Fruit fly (Drosophila melanogaster) whole organism, embryonic: Measurements from ENCODE around the gene Rabex-5.

Source experiments
- Atf3 ChIP-seq: fragments of 200-800 bp; sonication (Bioruptor generic); optimal IDR thresholded peaks from 3 replicates; lab custom pipeline; 2016; ENCODE audit warnings: missing biosample characterization, missing genetic modification characterization
- Atf6 ChIP-seq: fragments of 200-800 bp; sonication (Bioruptor generic); IDR thresholded peaks from 2 replicates; pipeline ENCODE4 v1.3.6; 2022; ENCODE audit warnings: missing biosample characterization, missing genetic modification characterization
- Bteb2 ChIP-seq: fragments of 200-800 bp; sonication (Bioruptor generic); optimal IDR thresholded peaks from 2 replicates; lab custom pipeline; 2016; ENCODE audit warnings: missing biosample characterization, missing genetic modification characterization
- CG10431 ChIP-seq: fragments of 200-800 bp; sonication (Bioruptor generic); optimal IDR thresholded peaks from 3 replicates; lab custom pipeline; 2018; ENCODE audit warnings: missing biosample characterization, mild to moderate bottlenecking, missing genetic modification characterization
- CG15479 ChIP-seq: fragments of 200-800 bp; sonication (Bioruptor generic); optimal IDR thresholded peaks from 3 replicates; lab custom pipeline; 2019; ENCODE audit warnings: missing biosample characterization, mild to moderate bottlenecking, missing genetic modification characterization, moderate library complexity
- CG17359 ChIP-seq: fragments of 200-800 bp; sonication (Bioruptor generic); optimal IDR thresholded peaks from 3 replicates; lab custom pipeline; 2018; ENCODE audit warnings: missing biosample characterization, mild to moderate bottlenecking, missing genetic modification characterization, moderate library complexity
- CG18619 ChIP-seq: fragments of 200-800 bp; sonication (Bioruptor generic); optimal IDR thresholded peaks from 3 replicates; lab custom pipeline; 2017; ENCODE audit warnings: missing biosample characterization, mild to moderate bottlenecking, missing genetic modification characterization
- CG32772 ChIP-seq: fragments of 200-800 bp; sonication (Bioruptor generic); IDR thresholded peaks from 2 replicates; pipeline ENCODE4 v1.3.6; 2022; ENCODE audit warnings: missing biosample characterization, missing genetic modification characterization
- CG4617 ChIP-seq: fragments of 200-800 bp; sonication (Bioruptor generic); optimal IDR thresholded peaks from 3 replicates; lab custom pipeline; 2016; ENCODE audit warnings: missing biosample characterization, missing genetic modification characterization, borderline replicate concordance
- CG9797 ChIP-seq: fragments of 200-800 bp; sonication (Bioruptor generic); optimal IDR thresholded peaks from 3 replicates; lab custom pipeline; 2018; ENCODE audit warnings: missing biosample characterization, mild to moderate bottlenecking, missing genetic modification characterization
- CHES-1-like ChIP-seq: fragments of 200-800 bp; sonication (Bioruptor generic); optimal IDR thresholded peaks from 2 replicates; lab custom pipeline; 2016; ENCODE audit warnings: missing biosample characterization, missing genetic modification characterization
- CrebB ChIP-seq: fragments of 200-800 bp; sonication (Bioruptor generic); optimal IDR thresholded peaks from 3 replicates; lab custom pipeline; 2018; ENCODE audit warnings: missing biosample characterization, mild to moderate bottlenecking, missing genetic modification characterization
- Dbx ChIP-seq: fragments of 200-800 bp; sonication (Bioruptor generic); IDR thresholded peaks from 3 replicates; pipeline ENCODE4 v1.3.6; 2022; ENCODE audit warnings: missing biosample characterization, missing genetic modification characterization
- Drgx ChIP-seq: fragments of 200-800 bp; sonication (Bioruptor generic); IDR thresholded peaks from 2 replicates; pipeline ENCODE4 v1.3.6; 2022; ENCODE audit warnings: missing biosample characterization, missing genetic modification characterization
- Ets65A ChIP-seq: fragments of 200-800 bp; sonication (Bioruptor generic); peaks from one replicate; lab custom pipeline; 2016; ENCODE audit warnings: missing biosample characterization, missing genetic modification characterization
- Hand ChIP-seq: fragments of 200-800 bp; sonication (Bioruptor generic); optimal IDR thresholded peaks from 2 replicates; lab custom pipeline; 2017; ENCODE audit warnings: mild to moderate bottlenecking, missing biosample characterization, missing genetic modification reagents, missing genetic modification characterization
- Med ChIP-seq: fragments of 200-800 bp; sonication (Bioruptor generic); peaks from one replicate; lab custom pipeline; 2016; ENCODE audit warnings: missing biosample characterization, missing genetic modification characterization, mild to moderate bottlenecking, inconsistent platforms, moderate library complexity
- Ravus ChIP-seq: fragments of 200-800 bp; sonication (Bioruptor generic); IDR thresholded peaks from 2 replicates; pipeline ENCODE4 v1.3.6; 2022; ENCODE audit warnings: missing biosample characterization, missing genetic modification characterization
- Scr ChIP-seq: fragments of 200-800 bp; sonication (Bioruptor generic); IDR thresholded peaks from 2 replicates; pipeline ENCODE4 v1.3.6; 2022; ENCODE audit warnings: missing biosample characterization, missing genetic modification characterization; ENCODE audit not compliant: partially characterized antibody
- Sox102F ChIP-seq: fragments of 200-800 bp; sonication (Bioruptor generic); optimal IDR thresholded peaks from 2 replicates; lab custom pipeline; 2018; ENCODE audit warnings: missing biosample characterization, mild to moderate bottlenecking, missing genetic modification characterization, moderate library complexity
- Spps ChIP-seq: fragments of 200-800 bp; sonication (Bioruptor generic); optimal IDR thresholded peaks from 2 replicates; lab custom pipeline; 2018; ENCODE audit warnings: missing biosample characterization, mild to moderate bottlenecking, missing genetic modification characterization
- gcm ChIP-seq: fragments of 200-800 bp; sonication (Bioruptor generic); optimal IDR thresholded peaks from 2 replicates; lab custom pipeline; 2019; ENCODE audit warnings: missing biosample characterization, mild to moderate bottlenecking, missing genetic modification characterization, moderate library complexity
- her ChIP-seq: fragments of 200-800 bp; sonication (Bioruptor generic); optimal IDR thresholded peaks from 2 replicates; lab custom pipeline; 2016; ENCODE audit warnings: missing biosample characterization, missing genetic modification characterization
- hkb ChIP-seq, 2 experiments: fragments of 200-800 bp in 1 of 2; fragments of >200 bp in 1 of 2; sonication (Bioruptor generic) in 1 of 2; IDR thresholded peaks in 1 of 2; optimal IDR thresholded peaks in 1 of 2; 2 replicates each; pipeline versions ENCODE4 v1.3.6 to Lab custom; 2017 to 2022; ENCODE audit warnings: missing biosample characterization in 1 of 2, missing genetic modification characterization in 1 of 2
- inv ChIP-seq: fragments of 200-800 bp; sonication (Bioruptor generic); IDR thresholded peaks from 2 replicates; pipeline ENCODE4 v1.3.6; 2022; ENCODE audit warnings: missing biosample characterization, missing genetic modification characterization; ENCODE audit not compliant: partially characterized antibody
- org-1 ChIP-seq: fragments of 200-800 bp; sonication (Bioruptor generic); optimal IDR thresholded peaks from 2 replicates; lab custom pipeline; 2017; ENCODE audit warnings: missing biosample characterization, missing genetic modification characterization
- pfk ChIP-seq: fragments of 200-800 bp; sonication (Bioruptor generic); optimal IDR thresholded peaks from 2 replicates; lab custom pipeline; 2018; ENCODE audit warnings: missing biosample characterization, mild to moderate bottlenecking, missing genetic modification characterization, moderate library complexity
- pum ChIP-seq: fragments of 200-800 bp; sonication (Bioruptor generic); optimal IDR thresholded peaks from 2 replicates; lab custom pipeline; 2016; ENCODE audit warnings: missing biosample characterization, missing genetic modification characterization
- sisA ChIP-seq: fragments of 200-800 bp; sonication (Bioruptor generic); IDR thresholded peaks from 2 replicates; pipeline ENCODE4 v1.3.6; 2022; ENCODE audit warnings: missing biosample characterization, missing genetic modification characterization
- sr ChIP-seq: fragments of 200-800 bp; sonication (Bioruptor generic); IDR thresholded peaks from 3 replicates; pipeline ENCODE4 v1.3.6; 2022; ENCODE audit warnings: missing biosample characterization, missing genetic modification characterization
- yki ChIP-seq: fragments of >200 bp; optimal IDR thresholded peaks from 3 replicates; lab custom pipeline; 2018

The Rabex-5 gene

DNA sequence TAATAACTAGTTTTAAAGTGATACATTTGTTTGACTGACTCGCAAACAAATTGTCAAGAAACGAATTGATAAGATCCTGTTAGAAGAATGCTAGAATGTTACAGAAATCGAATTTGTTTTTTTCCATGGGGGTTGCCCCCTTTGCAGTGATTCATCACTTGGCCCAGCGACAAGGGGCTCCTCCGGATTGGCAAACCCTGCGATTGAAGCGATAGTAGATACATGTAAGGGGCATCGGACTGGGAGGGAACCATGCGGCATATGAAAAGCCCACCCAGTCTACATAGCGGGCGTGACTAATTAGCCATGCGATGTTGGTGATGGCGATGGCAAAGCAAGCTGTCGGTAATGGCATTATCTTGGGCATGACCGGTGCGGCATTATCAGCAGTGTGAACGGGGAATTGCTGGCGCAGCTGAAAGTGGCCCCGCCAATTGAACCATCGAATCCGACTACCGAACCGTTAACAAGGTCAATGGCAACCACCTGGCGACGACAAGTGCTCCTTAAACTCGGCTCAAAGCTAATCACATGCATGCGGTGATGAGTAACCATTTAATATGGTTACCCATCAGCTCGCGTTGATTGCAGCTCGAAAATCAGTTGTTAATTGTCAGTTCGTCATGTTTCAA, 51.4 kb downstream of the Rabex-5 start (continued):
- TF ChIP-seq Spps (tag; lab: Kevin White, UChicago) (no peak), Med (peak; percentile 70), Atf6 (0 out of 2 replicates have a peak, but pooled peaks have one; percentile 9), sr (no peak), CHES-1-like (GFP tag; lab: Kevin White, UChicago) (no peak), sisA (no peak), CG32772 (no peak), Drgx (GFP tag; lab: Robert Waterston, UW) (no peak), Bteb2 (GFP tag; lab: Kevin White, UChicago) (no peak), pum (GFP tag; lab: Kevin White, UChicago) (no peak), inv (GFP tag; lab: Robert Waterston, UW) (no peak), Scr (GFP tag; lab: Robert Waterston, UW) (peak; percentile 17; the same call in 1 of the 2 replicates), CG9797 (GFP tag; lab: Kevin White, UChicago) (no peak), Atf3 (no peak), CG4617 (GFP tag; lab: Kevin White, UChicago) (no peak), Dbx (GFP tag; lab: Robert Waterston, UW) (no peak), CG10431 (GFP tag; lab: Kevin White, UChicago) (no peak), CG17359 (tag; lab: Kevin White, UChicago) (no peak), Sox102F (no peak), CG15479 (GFP tag; lab: Kevin White, UChicago) (no peak), CrebB (tag; lab: Kevin White, UChicago) (no peak), pfk (GFP tag; lab: Kevin White, UChicago) (no peak), gcm (GFP tag; lab: Kevin White, UChicago) (peak; percentile 68), Ravus (GFP tag; lab: Robert Waterston, UW) (no peak), hkb (optimal IDR thresholded peaks at IDR 0.05; lab: Kevin White, UChicago) (no peak), hkb (GFP tag; IDR thresholded peaks at IDR 0.05; lab: Robert Waterston, UW) (no peak), yki (lab: Kevin White, UChicago) (no peak), org-1 (GFP tag; lab: Kevin White, UChicago) (no peak), Hand (no peak), her (GFP tag; lab: Kevin White, UChicago) (no peak), CG18619 (no peak), Ets65A (GFP tag; lab: Kevin White, UChicago) (peak; percentile 76)
- TF ChIP-seq, all 482 proteins: peak for 13
